Fruit fly (Drosophila melanogaster): ENCODE data around the gene CG31948.

DNA sequence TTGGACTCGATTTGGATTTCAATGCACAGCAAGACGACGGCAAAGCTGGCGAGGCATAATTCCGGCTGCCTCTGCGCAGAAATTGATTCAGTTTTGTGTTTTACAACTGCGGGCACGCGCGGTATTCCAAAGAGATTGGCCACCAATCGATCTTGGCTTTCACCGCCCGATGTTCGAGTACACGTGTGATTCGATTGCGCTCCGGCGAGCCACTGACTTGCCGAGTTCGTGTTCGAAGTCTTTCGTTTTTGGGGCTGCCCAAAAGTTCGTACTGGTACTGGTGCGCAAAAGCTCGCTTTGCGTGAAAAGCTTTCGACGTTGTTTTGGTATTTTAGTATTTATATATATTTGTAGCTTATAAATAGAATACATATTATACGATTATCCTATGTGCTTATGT lies 1.4 kb downstream of the CG31948 start, which contains the start of gene CG18641:
- no peak for TF ChIP-seq salr (GFP tag; optimal IDR thresholded peaks at IDR 0.05)
- no peak for TF ChIP-seq esn (GFP tag; optimal IDR thresholded peaks at IDR 0.05)
- TF ChIP-seq net (GFP tag; optimal IDR thresholded peaks at IDR 0.05), result no peak
- no peak for TF ChIP-seq CG6808 (GFP tag; optimal IDR thresholded peaks at IDR 0.05)
- TF ChIP-seq CG32006 (GFP tag; optimal IDR thresholded peaks at IDR 0.05), result no peak
- no peak for TF ChIP-seq CG11902 (GFP tag; optimal IDR thresholded peaks at IDR 0.05)
- no peak for TF ChIP-seq CG6854 (GFP tag; optimal IDR thresholded peaks at IDR 0.05)
- no peak for TF ChIP-seq CG10631 (GFP tag; optimal IDR thresholded peaks at IDR 0.05)
- TF ChIP-seq achi (GFP tag; optimal IDR thresholded peaks at IDR 0.05), result no peak
- TF ChIP-seq Sox14 (GFP tag; optimal IDR thresholded peaks at IDR 0.05), result no peak

All from whole organism, prepupa.